Fruit fly (Drosophila melanogaster) Kc167 (cell line): Measurements from ENCODE around the gene CG10650.

Source experiments
- Myc ChIP-seq: fragments of >200 bp; optimal IDR thresholded peaks from 2 replicates; lab custom pipeline; 2017; ENCODE audit warnings: missing external identifiers
- Sin3A ChIP-seq: fragments of >200 bp; optimal IDR thresholded peaks from 2 replicates; lab custom pipeline; 2018; ENCODE audit warnings: missing external identifiers
- h ChIP-seq: fragments of >200 bp; optimal IDR thresholded peaks from 3 replicates; lab custom pipeline; 2018; ENCODE audit warnings: missing external identifiers
- insv ChIP-seq: fragments of >200 bp; optimal IDR thresholded peaks from 3 replicates; lab custom pipeline; 2018; ENCODE audit warnings: missing external identifiers
- psq ChIP-seq: fragments of >200 bp; optimal IDR thresholded peaks from 2 replicates; lab custom pipeline; 2017; ENCODE audit warnings: missing external identifiers
- ttk ChIP-seq: sonication (Bioruptor generic); optimal IDR thresholded peaks from 2 replicates; lab custom pipeline; 2017; ENCODE audit warnings: missing external identifiers

Gene CG10650

dm6 chr2L:18951674-18952073 is 44.1 kb downstream of the CG10650 start, which contains the start of gene Nedd8:
Gene Nedd8 (minus strand): TSS chr2L:18951837.
- TF ChIP-seq psq (lab: Kevin White, UChicago) (no peak), insv (lab: Kevin White, UChicago) (no peak), h (lab: Kevin White, UChicago) (no peak), Myc (lab: Kevin White, UChicago) (no peak), Sin3A (lab: Kevin White, UChicago) (no peak), ttk (lab: Kevin White, UChicago) (no peak)

dm6 chr2L:18948724-18949108 is 47.0 kb downstream of the CG10650 start, which contains the start of gene CG10428:
Gene CG10428 (plus strand): TSS chr2L:18948884.
- TF ChIP-seq ttk (lab: Kevin White, UChicago), result no peak
- TF ChIP-seq h (lab: Kevin White, UChicago), result no peak
- no peak for TF ChIP-seq Myc (lab: Kevin White, UChicago)
- TF ChIP-seq insv (lab: Kevin White, UChicago), result no peak
- TF ChIP-seq psq (lab: Kevin White, UChicago), result no peak
- no peak for TF ChIP-seq Sin3A (lab: Kevin White, UChicago)

dm6 chr2L:18948065-18948723 is 47.5 kb downstream of the CG10650 start:
- TF ChIP-seq ttk (lab: Kevin White, UChicago) (no peak), psq (lab: Kevin White, UChicago) (no peak), insv (lab: Kevin White, UChicago) (no peak), h (lab: Kevin White, UChicago) (no peak), Myc (lab: Kevin White, UChicago) (no peak), Sin3A (lab: Kevin White, UChicago) (no peak)

- TF ChIP-seq insv (lab: Kevin White, UChicago), result no peak
- no peak for TF ChIP-seq ttk (lab: Kevin White, UChicago)
- TF ChIP-seq Myc (lab: Kevin White, UChicago), result no peak
- no peak for TF ChIP-seq psq (lab: Kevin White, UChicago)
- no peak for TF ChIP-seq h (lab: Kevin White, UChicago)
- no peak for TF ChIP-seq Sin3A (lab: Kevin White, UChicago)
Observed at dm6 chr2L:18947515-18947998, 48.2 kb downstream of the CG10650 start.

- TF ChIP-seq Sin3A (lab: Kevin White, UChicago) (no peak), h (lab: Kevin White, UChicago) (no peak), ttk (lab: Kevin White, UChicago) (no peak), psq (lab: Kevin White, UChicago) (no peak), insv (lab: Kevin White, UChicago) (no peak), Myc (lab: Kevin White, UChicago) (no peak)
Observed at dm6 chr2L:18946636-18947514, 48.9 kb downstream of the CG10650 start.

- TF ChIP-seq h (lab: Kevin White, UChicago) (no peak), insv (lab: Kevin White, UChicago) (no peak), psq (lab: Kevin White, UChicago) (no peak), Myc (lab: Kevin White, UChicago) (no peak), ttk (lab: Kevin White, UChicago) (no peak), Sin3A (lab: Kevin White, UChicago) (no peak)
Observed at dm6 chr2L:18945765-18946552, 49.8 kb downstream of the CG10650 start, which contains the start of gene CG46304. Gene CG46304 (plus strand): TSS chr2L:18946305.

- no peak for TF ChIP-seq ttk (lab: Kevin White, UChicago)
Observed at dm6 chr2L:18944175-18945012, 51.3 kb downstream of the CG10650 start.

- TF ChIP-seq Sin3A (lab: Kevin White, UChicago), result no peak
- no peak for TF ChIP-seq insv (lab: Kevin White, UChicago)
- TF ChIP-seq h (lab: Kevin White, UChicago), result no peak
- no peak for TF ChIP-seq Myc (lab: Kevin White, UChicago)
- no peak for TF ChIP-seq ttk (lab: Kevin White, UChicago)
- no peak for TF ChIP-seq psq (lab: Kevin White, UChicago)
Observed at dm6 chr2L:18943797-18944174, 51.9 kb downstream of the CG10650 start, which contains the start of gene ssp3. Gene ssp3 (minus strand): TSS chr2L:18943960.
